Worm (Caenorhabditis elegans) whole organism, young adult: Measurements from ENCODE around the gene F57G12.2.

ENCODE experiments used
- F52B5.7 ChIP-seq: sonication (generic microtip); optimal IDR thresholded peaks from 2 replicates; lab custom pipeline; 2016; ENCODE audit warnings: mild to moderate bottlenecking, missing genetic modification characterization, missing compliant biosample characterization
- F57C9.4 ChIP-seq: sonication (generic microtip); optimal IDR thresholded peaks from 2 replicates; lab custom pipeline; 2017; ENCODE audit warnings: mild to moderate bottlenecking, missing genetic modification characterization, missing compliant biosample characterization
- ama-1 ChIP-seq, 3 experiments: fragments of 150-350 bp in 1 of 3; sonication (generic microtip) in 2 of 3; optimal IDR thresholded peaks; 2 replicates each; lab custom pipeline; 2014 to 2018; ENCODE audit warnings: missing biosample characterization in 2 of 3, missing genetic modification characterization in 2 of 3, missing genetic modification reagents in 2 of 3
- aptf-2 ChIP-seq: fragments of 200-800 bp; sonication (Bioruptor generic); conservative IDR thresholded peaks from 2 replicates; pipeline ENCODE4 v1.3.6; 2022; ENCODE audit warnings: missing genetic modification reagents, missing genetic modification characterization, missing compliant biosample characterization
- lag-1 ChIP-seq: fragments of 200-800 bp; sonication (Bioruptor generic); IDR thresholded peaks from 2 replicates; pipeline ENCODE4 v1.3.6; 2022; ENCODE audit warnings: missing genetic modification reagents, missing genetic modification characterization, missing compliant biosample characterization
- let-526 ChIP-seq: fragments of 200-800 bp; sonication (Bioruptor generic); IDR thresholded peaks from 2 replicates; pipeline ENCODE4 v1.3.6; 2022; ENCODE audit warnings: missing genetic modification reagents, missing genetic modification characterization, missing compliant biosample characterization

DNA sequence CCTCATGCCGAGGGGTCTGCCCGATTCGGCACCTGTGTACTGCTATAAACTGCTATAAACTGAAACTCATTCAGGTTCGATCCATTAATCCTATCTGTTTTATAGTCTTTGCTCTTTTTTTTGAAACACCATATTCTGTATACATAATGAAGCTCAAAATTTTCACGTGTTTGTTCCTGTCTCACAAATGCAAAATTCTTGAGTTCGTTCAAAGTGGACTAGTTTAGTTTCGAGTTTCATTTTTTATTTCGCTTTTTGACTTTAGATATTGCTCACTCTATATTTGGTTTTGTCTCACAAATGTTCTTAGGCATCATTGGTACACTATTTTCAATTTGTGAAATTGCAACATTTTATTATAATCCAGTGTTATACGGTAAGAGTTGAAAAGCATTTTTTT, 38.6 kb downstream of the F57G12.2 start, which contains the start of gene lgc-17:
- no peak for TF ChIP-seq F57C9.4 (tag; lab: Kevin White, UChicago)
- TF ChIP-seq F52B5.7 (tag; lab: Kevin White, UChicago): no peak
- TF ChIP-seq lag-1: no peak
- TF ChIP-seq ama-1 (optimal IDR thresholded peaks at IDR 0.05; lab: Kevin White, UChicago): no peak
- TF ChIP-seq ama-1 (GFP tag; optimal IDR thresholded peaks at IDR 0.05; lab: Kevin White, UChicago): no peak
- TF ChIP-seq aptf-2 (GFP tag; lab: Robert Waterston, UW): no peak
- no peak for TF ChIP-seq let-526 (GFP tag; lab: Robert Waterston, UW)
